Worm (Caenorhabditis elegans) whole organism, L4 larva: ENCODE results near the gene tut-2.

Source experiments
- F10B5.3 ChIP-seq: sonication (generic microtip); optimal IDR thresholded peaks from 2 replicates; lab custom pipeline; 2016; ENCODE audit warnings: mild to moderate bottlenecking, missing genetic modification characterization, missing compliant biosample characterization
- T20F7.1 ChIP-seq: fragments of 200-800 bp; sonication (Bioruptor generic); optimal IDR thresholded peaks from 2 replicates; lab custom pipeline; 2018; ENCODE audit warnings: mild to moderate bottlenecking, missing genetic modification characterization, missing compliant biosample characterization
- T26A8.4 ChIP-seq: fragments of 200-800 bp; sonication (Bioruptor generic); IDR thresholded peaks from 2 replicates; pipeline ENCODE4 v1.3.6; 2022; ENCODE audit warnings: missing genetic modification characterization, missing compliant biosample characterization
- ZK337.2 ChIP-seq: fragments of 200-800 bp; sonication (Bioruptor generic); IDR thresholded peaks from 2 replicates; pipeline ENCODE4 v1.3.6; 2022; ENCODE audit warnings: missing genetic modification reagents, missing genetic modification characterization, missing compliant biosample characterization
- aha-1 ChIP-seq: fragments of 150-350 bp; peaks from one replicate; lab custom pipeline; 2014; ENCODE audit warnings: missing biosample characterization, missing genetic modification characterization
- arid-1 ChIP-seq: fragments of 200-800 bp; sonication (Bioruptor generic); conservative IDR thresholded peaks from 2 replicates; pipeline ENCODE4 v1.3.6; 2022; ENCODE audit warnings: missing genetic modification reagents, missing genetic modification characterization, missing compliant biosample characterization
- attf-4 ChIP-seq: sonication (generic microtip); optimal IDR thresholded peaks from 3 replicates; lab custom pipeline; 2017; ENCODE audit warnings: missing biosample characterization, missing genetic modification characterization
- ceh-20 ChIP-seq: fragments of 200-800 bp; sonication (Bioruptor generic); IDR thresholded peaks from 2 replicates; pipeline ENCODE4 v1.3.6; 2022; ENCODE audit warnings: missing genetic modification reagents, missing genetic modification characterization, missing compliant biosample characterization
- ceh-62 ChIP-seq: sonication (generic microtip); optimal IDR thresholded peaks from 2 replicates; lab custom pipeline; 2017; ENCODE audit warnings: missing biosample characterization, missing genetic modification characterization
- ces-1 ChIP-seq: fragments of 150-350 bp; sonication (generic microtip); optimal IDR thresholded peaks from 4 replicates; lab custom pipeline; 2014; ENCODE audit warnings: missing biosample characterization, missing genetic modification reagents, missing genetic modification characterization
- daf-12 ChIP-seq: fragments of 150-350 bp; optimal IDR thresholded peaks from 2 replicates; lab custom pipeline; 2014; ENCODE audit warnings: missing biosample characterization, missing genetic modification reagents, missing genetic modification characterization
- daf-16 ChIP-seq, 3 experiments: sonication (generic microtip); optimal IDR thresholded peaks; 2 replicates each; lab custom pipeline; 2016 to 2017; ENCODE audit warnings: missing genetic modification characterization in 3 of 3, missing genetic modification reagents in 3 of 3, mild to moderate bottlenecking in 2 of 3, missing compliant biosample characterization in 2 of 3, missing biosample characterization in 1 of 3, moderate library complexity in 1 of 3
- dmd-6 ChIP-seq: fragments of 200-800 bp; sonication (Bioruptor generic); IDR thresholded peaks from 2 replicates; pipeline ENCODE4 v1.3.6; 2022; ENCODE audit warnings: missing genetic modification reagents, missing genetic modification characterization, missing compliant biosample characterization
- duxl-1 ChIP-seq: sonication (generic microtip); optimal IDR thresholded peaks from 2 replicates; lab custom pipeline; 2016; ENCODE audit warnings: mild to moderate bottlenecking, missing genetic modification characterization, moderate library complexity, missing compliant biosample characterization; ENCODE audit not compliant: poor library complexity
- dve-1 ChIP-seq: sonication (generic microtip); optimal IDR thresholded peaks from 2 replicates; lab custom pipeline; 2017; ENCODE audit warnings: antibody characterized with exemption, mild to moderate bottlenecking, missing genetic modification characterization, missing compliant biosample characterization; ENCODE audit not compliant: insufficient read depth
- fkh-10 ChIP-seq: fragments of 150-350 bp; optimal IDR thresholded peaks from 2 replicates; lab custom pipeline; 2014; ENCODE audit warnings: missing biosample characterization, missing genetic modification reagents, missing genetic modification characterization
- gei-8 ChIP-seq: fragments of 200-800 bp; sonication (Bioruptor generic); optimal IDR thresholded peaks from 2 replicates; lab custom pipeline; 2018; ENCODE audit warnings: mild to moderate bottlenecking, missing genetic modification characterization, missing compliant biosample characterization
- hif-1 ChIP-seq, 2 experiments: sonication (generic microtip); optimal IDR thresholded peaks; 2 replicates each; lab custom pipeline; 2016 to 2017; ENCODE audit warnings: missing compliant biosample characterization in 2 of 2, missing genetic modification characterization in 2 of 2, missing genetic modification reagents in 2 of 2, missing genotype in 2 of 2, mild to moderate bottlenecking in 1 of 2
- hlh-11 ChIP-seq: fragments of 200-800 bp; sonication (Bioruptor generic); optimal IDR thresholded peaks from 2 replicates; lab custom pipeline; 2018; ENCODE audit warnings: mild to moderate bottlenecking, missing genetic modification characterization, missing compliant biosample characterization
- hlh-30 ChIP-seq: sonication (generic microtip); optimal IDR thresholded peaks from 2 replicates; lab custom pipeline; 2017; ENCODE audit warnings: antibody characterized with exemption, mild to moderate bottlenecking, missing genetic modification characterization, missing compliant biosample characterization; ENCODE audit not compliant: insufficient read depth
- lin-1 ChIP-seq: fragments of 200-800 bp; sonication (Bioruptor generic); IDR thresholded peaks from 2 replicates; pipeline ENCODE4 v1.3.6; 2022; ENCODE audit warnings: missing genetic modification reagents, missing genetic modification characterization, missing compliant biosample characterization
- lsy-2 ChIP-seq, 2 experiments: fragments of 150-350 bp in 1 of 2; sonication (generic microtip) in 1 of 2; optimal IDR thresholded peaks; 2 replicates each; lab custom pipeline; 2014 to 2017; ENCODE audit warnings: missing biosample characterization in 2 of 2, missing genetic modification characterization in 2 of 2
- mdl-1 ChIP-seq, 2 experiments: fragments of 150-350 bp in 1 of 2; sonication (generic microtip) in 1 of 2; optimal IDR thresholded peaks; 2 replicates each; lab custom pipeline; 2014 to 2017; ENCODE audit warnings: missing biosample characterization in 2 of 2, missing genetic modification characterization in 2 of 2
- mep-1 ChIP-seq: fragments of 150-350 bp; sonication (generic microtip); optimal IDR thresholded peaks from 3 replicates; lab custom pipeline; 2014; ENCODE audit warnings: missing biosample characterization, missing genetic modification characterization
- nhr-102 ChIP-seq: sonication (generic microtip); optimal IDR thresholded peaks from 2 replicates; lab custom pipeline; 2016; ENCODE audit warnings: mild to moderate bottlenecking, missing genetic modification characterization, moderate library complexity, missing compliant biosample characterization
- nhr-25 ChIP-seq: sonication (generic microtip); optimal IDR thresholded peaks from 2 replicates; lab custom pipeline; 2017; ENCODE audit warnings: missing genetic modification characterization, mild to moderate bottlenecking, missing compliant biosample characterization, antibody characterized with exemption, moderate library complexity, borderline replicate concordance; ENCODE audit not compliant: insufficient read depth
- nhr-28 ChIP-seq: fragments of 150-350 bp; optimal IDR thresholded peaks from 2 replicates; lab custom pipeline; 2014; ENCODE audit warnings: missing biosample characterization, missing genetic modification characterization
- nhr-48 ChIP-seq: sonication (generic microtip); optimal IDR thresholded peaks from 2 replicates; lab custom pipeline; 2016; ENCODE audit warnings: mild to moderate bottlenecking, missing genetic modification characterization, missing compliant biosample characterization
- nhr-6 ChIP-seq: fragments of 150-350 bp; optimal IDR thresholded peaks from 2 replicates; lab custom pipeline; 2014; ENCODE audit warnings: missing biosample characterization, missing genetic modification characterization
- nhr-77 ChIP-seq: fragments of 150-350 bp; optimal IDR thresholded peaks from 2 replicates; lab custom pipeline; 2014; ENCODE audit warnings: missing biosample characterization, missing genetic modification characterization
- pha-4 ChIP-seq, 2 experiments: fragments of 150-350 bp in 1 of 2; fragments of 200-800 bp in 1 of 2; sonication (Bioruptor generic) in 1 of 2; IDR thresholded peaks in 1 of 2; optimal IDR thresholded peaks in 1 of 2; 2 replicates each; pipeline versions ENCODE4 v1.3.6 to Lab custom; 2014 to 2022; ENCODE audit warnings: missing genetic modification characterization in 2 of 2, missing genetic modification reagents in 2 of 2, missing biosample characterization in 1 of 2, missing compliant biosample characterization in 1 of 2
- php-3 ChIP-seq: fragments of 200-800 bp; sonication (Bioruptor generic); IDR thresholded peaks from 2 replicates; pipeline ENCODE4 v1.3.6; 2022; ENCODE audit warnings: missing genetic modification reagents, missing genetic modification characterization, missing compliant biosample characterization
- pqm-1 ChIP-seq: sonication (generic microtip); optimal IDR thresholded peaks from 2 replicates; lab custom pipeline; 2017; ENCODE audit warnings: missing biosample characterization, missing genetic modification characterization
- sdz-12 ChIP-seq: fragments of 200-800 bp; sonication (Bioruptor generic); optimal IDR thresholded peaks from 2 replicates; lab custom pipeline; 2018; ENCODE audit warnings: mild to moderate bottlenecking, missing genetic modification characterization, missing compliant biosample characterization
- set-16 ChIP-seq: fragments of 200-800 bp; sonication (Bioruptor generic); IDR thresholded peaks from 2 replicates; pipeline ENCODE4 v1.3.6; 2022; ENCODE audit warnings: missing genetic modification reagents, missing genetic modification characterization, missing compliant biosample characterization
- spr-1 ChIP-seq: sonication (generic microtip); optimal IDR thresholded peaks from 2 replicates; lab custom pipeline; 2016; ENCODE audit warnings: mild to moderate bottlenecking, missing genetic modification characterization, missing compliant biosample characterization
- tra-1 ChIP-seq: fragments of 200-800 bp; sonication (Bioruptor generic); IDR thresholded peaks from 2 replicates; pipeline ENCODE4 v1.3.6; 2022; ENCODE audit warnings: missing genetic modification reagents, missing genetic modification characterization, missing compliant biosample characterization
- unc-62 ChIP-seq, 3 experiments: fragments of 150-350 bp in 1 of 3; sonication (generic microtip); optimal IDR thresholded peaks in 2 of 3; peaks in 1 of 3; 1 replicate in 1 of 3; 2 replicates in 2 of 3; lab custom pipeline; 2014 to 2017; ENCODE audit warnings: missing biosample characterization in 3 of 3, missing genetic modification characterization in 3 of 3, missing genetic modification reagents in 3 of 3, missing genotype in 1 of 3
- zag-1 ChIP-seq: fragments of 150-350 bp; optimal IDR thresholded peaks from 2 replicates; lab custom pipeline; 2014; ENCODE audit warnings: missing biosample characterization, missing genetic modification characterization
- zip-2 ChIP-seq: fragments of 150-350 bp; optimal IDR thresholded peaks from 2 replicates; lab custom pipeline; 2014; ENCODE audit warnings: missing biosample characterization, missing genetic modification characterization

The tut-2 gene

ce11 chrV:10684748-10685147 is 26.7 kb downstream of the tut-2 start:
- no peak for TF ChIP-seq mep-1 (tag; lab: Kevin White, UChicago)
- TF ChIP-seq F10B5.3 (tag; lab: Kevin White, UChicago), result no peak
- TF ChIP-seq arid-1 (GFP tag; lab: Robert Waterston, UW), result no peak
- peak; percentile 23 for TF ChIP-seq ces-1 (GFP tag; lab: Kevin White, UChicago)
- peak; percentile 18 for TF ChIP-seq fkh-10 (GFP tag; lab: Kevin White, UChicago)

- no peak for TF ChIP-seq zag-1
- TF ChIP-seq nhr-28 (tag; lab: Kevin White, UChicago), result no peak
- no peak for TF ChIP-seq T26A8.4
- no peak for TF ChIP-seq nhr-102 (tag; lab: Kevin White, UChicago)
- TF ChIP-seq, all 104 proteins: peak for 0
Measured at ce11 chrV:10687601-10688000, 29.6 kb downstream of the tut-2 start, which contains the start of gene F29F11.20. F29F11.20 (plus strand) TSS chrV:10687901.

ce11 chrV:10691313-10691712 is 33.3 kb downstream of the tut-2 start:
- TF ChIP-seq zip-2 (tag; lab: Kevin White, UChicago) (no peak), spr-1 (no peak), unc-62 (GFP tag; optimal IDR thresholded peaks at IDR 0.05 in 1 of 2; lab: Kevin White, UChicago) (peak in 1 of 2 experiments; percentile 7), unc-62 (tag; optimal IDR thresholded peaks at IDR 0.05; lab: Kevin White, UChicago) (no peak)
- TF ChIP-seq, all 104 proteins: peak for 1

ce11 chrV:10693749-10694148 is 35.7 kb downstream of the tut-2 start:
- TF ChIP-seq nhr-48 (tag; lab: Kevin White, UChicago), result peak; percentile 74
- TF ChIP-seq nhr-25 (tag; lab: Kevin White, UChicago), result no peak
- TF ChIP-seq php-3, result peak; percentile 93
- peak in 1 of 2 experiments; percentile 35 for TF ChIP-seq daf-16 (GFP tag; optimal IDR thresholded peaks at IDR 0.05; lab: Kevin White, UChicago)
- TF ChIP-seq daf-16 (tag; optimal IDR thresholded peaks at IDR 0.05; lab: Kevin White, UChicago), result peak; percentile 96
- TF ChIP-seq lsy-2 (tag; optimal IDR thresholded peaks at IDR 0.05; lab: Kevin White, UChicago), result peak in 1 of 2 experiments; percentile 21
- TF ChIP-seq tra-1, result peak; percentile 80
- no peak for TF ChIP-seq ZK337.2 (GFP tag; lab: Robert Waterston, UW)
- peak; percentile 87 for TF ChIP-seq nhr-28 (tag; lab: Kevin White, UChicago)
- peak in 1 of 2 experiments; percentile 0 for TF ChIP-seq hif-1 (tag; optimal IDR thresholded peaks at IDR 0.05; lab: Kevin White, UChicago)
- peak; percentile 82 for TF ChIP-seq nhr-77 (tag; lab: Kevin White, UChicago)
- TF ChIP-seq dmd-6 (GFP tag; lab: Robert Waterston, UW), result peak; percentile 99
- peak; percentile 4 for TF ChIP-seq mep-1 (tag; lab: Kevin White, UChicago)
- TF ChIP-seq dve-1 (tag; lab: Kevin White, UChicago), result peak; percentile 93
- no peak for TF ChIP-seq set-16 (GFP tag; lab: Robert Waterston, UW)
- TF ChIP-seq ceh-62, result no peak
- TF ChIP-seq T20F7.1, result peak; percentile 4
- no peak for TF ChIP-seq ces-1 (GFP tag; lab: Kevin White, UChicago)
- no peak for TF ChIP-seq sdz-12
- TF ChIP-seq pha-4 (GFP tag; IDR thresholded peaks at IDR 0.05; lab: Robert Waterston, UW), result 0 out of 2 replicates have a peak, but pooled peaks have one; percentile 34
- TF ChIP-seq pha-4 (tag; optimal IDR thresholded peaks at IDR 0.05; lab: Kevin White, UChicago), result no peak
- no peak for TF ChIP-seq nhr-6 (tag; lab: Kevin White, UChicago)
- TF ChIP-seq zag-1, result no peak
- TF ChIP-seq daf-12 (tag; lab: Kevin White, UChicago), result no peak
- no peak for TF ChIP-seq attf-4
- TF ChIP-seq duxl-1 (tag; lab: Kevin White, UChicago), result no peak
- TF ChIP-seq hlh-30 (tag; lab: Kevin White, UChicago), result peak; percentile 10
- TF ChIP-seq aha-1 (tag; lab: Kevin White, UChicago), result no peak
- peak; percentile 76 for TF ChIP-seq nhr-102 (tag; lab: Kevin White, UChicago)
- TF ChIP-seq spr-1, result no peak
- TF ChIP-seq pqm-1 (tag; lab: Kevin White, UChicago), result peak; percentile 98
- 0 out of 2 replicates have a peak, but pooled peaks have one; percentile 29 for TF ChIP-seq ceh-20
- peak; percentile 92 for TF ChIP-seq hlh-11 (tag; lab: Kevin White, UChicago)
- TF ChIP-seq lin-1, result peak; percentile 92
- peak in 1 of 2 experiments; percentile 72 for TF ChIP-seq mdl-1 (tag; optimal IDR thresholded peaks at IDR 0.05; lab: Kevin White, UChicago)
- no peak for TF ChIP-seq gei-8 (GFP tag; lab: Kevin White, UChicago)
